Fruit fly (Drosophila melanogaster) S2 (cell line): ENCODE data around the gene MED18.
A peak's percentile ranks its signal among the peaks of the same experiment; 100 is the strongest.

Experiments
- CG8478 ChIP-seq: fragments of >200 bp; optimal IDR thresholded peaks from 2 replicates; lab custom pipeline; 2018
- CTCF ChIP-seq, 2 experiments: fragments of >200 bp; optimal IDR thresholded peaks; 2 replicates each; lab custom pipeline; 2018

MED18 gene

DNA sequence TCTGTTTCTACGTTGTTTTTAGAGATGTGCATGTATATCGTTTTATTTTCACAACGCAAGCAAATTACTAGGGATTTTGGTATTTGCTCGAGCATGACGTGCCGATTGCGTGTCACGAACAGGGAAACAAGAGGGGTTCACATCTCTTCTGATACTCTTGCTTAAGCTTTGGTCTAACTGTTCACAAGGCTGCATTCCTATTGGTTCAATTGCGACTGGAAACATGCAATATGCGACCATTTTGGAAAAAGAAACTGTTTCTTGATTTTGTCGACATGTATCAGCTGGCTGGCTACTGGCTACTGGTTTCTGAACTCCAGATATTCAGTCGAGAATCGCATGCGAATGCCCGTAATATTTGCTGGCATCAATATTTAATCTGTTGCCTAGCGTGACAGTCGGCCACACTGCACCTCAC, 14.4 kb downstream of the MED18 start, which contains the start of gene Coa8:
Coa8 (plus strand) TSS at position 144 of the 418 bp plus-strand sequence.
- TF ChIP-seq CTCF (optimal IDR thresholded peaks at IDR 0.05; lab: Kevin White, UChicago) (no peak), CG8478 (lab: Kevin White, UChicago) (no peak)

DNA sequence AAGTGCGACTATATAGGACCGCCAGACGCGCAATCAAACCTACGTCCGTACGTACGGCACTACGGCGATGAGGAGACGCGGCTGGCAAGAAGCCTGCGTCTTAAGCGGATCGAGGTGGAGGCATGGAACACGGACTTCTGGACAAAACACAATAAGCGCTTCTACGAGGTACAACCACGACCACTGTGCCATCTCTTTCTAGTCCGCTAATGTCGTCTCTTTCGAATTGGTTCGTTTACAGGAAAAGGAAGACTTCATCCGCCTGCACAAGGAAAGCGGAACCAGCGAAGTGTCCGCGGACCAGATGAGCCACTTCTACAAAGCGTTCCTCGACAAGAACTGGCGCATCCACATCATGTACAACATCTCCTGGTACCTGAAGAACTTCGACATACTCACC, 15.1 kb downstream of the MED18 start:
- no peak for TF ChIP-seq CTCF (optimal IDR thresholded peaks at IDR 0.05; lab: Kevin White, UChicago)
- TF ChIP-seq CG8478 (lab: Kevin White, UChicago), result no peak

DNA sequence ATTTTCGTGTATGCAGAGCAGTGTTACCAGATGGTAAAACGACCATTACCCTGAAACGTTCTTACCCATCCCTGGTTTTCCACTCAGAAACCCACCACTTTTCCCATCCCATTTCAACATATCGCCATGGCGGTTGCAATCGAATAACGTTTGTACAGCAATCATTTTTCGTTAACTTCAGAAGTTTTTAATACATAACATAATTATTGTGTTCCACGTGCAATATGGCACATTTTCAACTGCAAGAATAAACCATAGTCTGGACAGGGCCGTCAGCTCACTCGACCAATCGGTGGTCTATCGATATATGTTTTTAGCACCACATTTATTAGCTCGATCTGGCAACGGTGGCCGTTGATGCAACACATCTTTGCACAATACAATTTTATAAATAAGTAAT, 24.2 kb downstream of the MED18 start, which contains the start of the genes trr and mRpL16:
trr (minus strand) TSS at position 25 of the 400 bp plus-strand sequence.
mRpL16 (plus strand) TSS at position 331 of the 400 bp plus-strand sequence.
- TF ChIP-seq CG8478 (lab: Kevin White, UChicago), result no peak
- peak in 1 of 2 experiments; percentile 33 for TF ChIP-seq CTCF (optimal IDR thresholded peaks at IDR 0.05; lab: Kevin White, UChicago)

DNA sequence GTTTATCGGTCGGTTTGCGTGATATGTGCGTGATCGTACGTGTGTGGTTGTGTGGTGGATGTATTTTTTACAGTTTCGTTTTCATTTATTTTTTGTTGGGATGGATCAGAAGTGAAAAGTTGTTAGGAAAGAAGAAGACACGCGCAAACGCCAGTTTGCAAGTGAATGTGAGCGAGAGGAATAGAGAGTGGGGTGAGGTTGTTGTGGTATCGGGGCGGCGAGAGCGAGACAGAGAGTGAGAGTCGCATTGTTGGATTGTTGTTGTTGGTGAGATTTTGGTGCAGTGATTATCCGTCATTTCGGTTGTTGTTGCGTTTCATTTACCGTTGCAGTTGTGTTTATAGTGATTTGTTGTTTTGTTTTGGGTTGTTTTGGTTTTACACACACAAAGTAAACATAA, 27.8 kb downstream of the MED18 start:
- TF ChIP-seq CG8478 (lab: Kevin White, UChicago), result no peak
- no peak for TF ChIP-seq CTCF (optimal IDR thresholded peaks at IDR 0.05; lab: Kevin White, UChicago)

DNA sequence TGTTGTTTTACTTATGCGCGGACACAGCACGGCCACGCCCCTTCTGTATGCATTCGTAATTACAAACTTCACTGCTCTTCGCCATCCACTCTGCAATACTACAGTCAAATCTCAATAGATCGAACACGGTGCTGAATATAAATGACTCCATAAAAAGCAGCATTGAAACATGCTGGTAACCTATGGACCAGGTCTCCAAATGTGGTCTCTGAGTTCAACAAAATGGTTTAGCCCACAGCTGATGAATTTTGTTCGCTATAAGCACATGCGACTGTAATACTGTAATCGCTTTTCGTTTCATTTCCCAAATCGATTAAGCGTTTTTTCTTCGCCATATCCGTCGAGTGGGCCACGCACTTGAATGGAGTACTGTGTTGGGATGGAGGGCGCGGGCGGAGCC, 31.7 kb downstream of the MED18 start:
- TF ChIP-seq CTCF (optimal IDR thresholded peaks at IDR 0.05; lab: Kevin White, UChicago) (no peak), CG8478 (lab: Kevin White, UChicago) (no peak)

DNA sequence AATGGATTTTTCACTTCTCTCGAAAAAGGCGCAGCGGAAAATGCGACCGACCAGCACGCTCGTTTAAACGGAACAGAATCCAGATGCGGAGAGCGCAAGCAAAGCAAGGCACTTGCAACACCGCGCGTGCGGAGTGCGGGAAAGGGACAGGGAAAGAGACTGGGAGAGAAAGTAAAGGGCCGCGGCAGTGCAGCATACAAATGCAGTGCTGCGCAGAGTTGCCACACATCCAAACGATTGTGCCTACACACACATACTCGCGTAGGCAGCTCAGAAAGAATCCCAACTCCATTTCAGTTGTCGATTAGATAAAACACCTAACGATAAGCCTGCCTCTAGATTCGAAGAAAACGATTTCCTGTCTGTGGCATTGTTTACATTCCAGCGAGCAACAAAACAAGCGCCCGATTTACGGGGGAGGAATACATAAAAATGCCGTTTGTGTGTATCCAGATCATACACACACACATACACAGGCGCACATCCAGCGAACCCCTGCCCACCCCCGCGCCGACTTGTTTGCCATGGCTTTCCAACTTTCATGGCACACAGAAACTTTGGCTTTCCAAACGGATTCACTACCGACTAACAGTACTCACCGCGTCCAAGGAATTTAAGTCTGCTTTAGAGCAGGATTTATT, 33.9 kb downstream of the MED18 start:
- TF ChIP-seq CTCF (optimal IDR thresholded peaks at IDR 0.05; lab: Kevin White, UChicago), result no peak
- no peak for TF ChIP-seq CG8478 (lab: Kevin White, UChicago)

DNA sequence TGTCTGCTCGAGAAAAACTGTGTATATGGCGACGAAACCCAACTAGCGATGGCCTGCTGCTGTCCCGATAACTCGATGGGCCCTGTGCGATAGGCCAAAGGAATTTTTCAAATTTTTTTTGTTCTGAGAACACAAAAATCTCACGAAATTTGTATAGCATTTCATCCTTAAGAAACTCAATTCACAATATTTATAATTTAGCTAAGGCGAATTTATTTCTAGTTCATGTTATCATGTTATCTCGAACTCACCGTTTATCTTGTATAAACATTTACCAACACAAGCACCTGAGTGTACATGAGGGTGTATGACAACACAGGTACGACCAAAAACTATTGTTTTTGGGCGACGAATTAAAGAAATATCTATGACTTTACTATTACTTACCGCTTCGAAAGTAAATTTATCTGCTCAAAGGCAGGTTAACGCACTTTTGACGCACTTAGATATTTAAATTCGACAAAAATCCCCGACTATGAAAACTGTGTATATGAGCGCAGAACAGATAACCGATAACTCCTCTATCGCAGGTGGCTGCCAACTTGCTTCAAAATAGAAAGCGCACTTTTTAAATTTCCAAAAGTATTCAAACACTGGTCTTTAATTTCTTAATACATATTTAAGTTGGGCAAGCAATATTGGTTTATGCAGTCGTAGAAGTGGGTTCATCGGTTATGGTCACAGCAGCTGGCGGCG, 34.6 kb downstream of the MED18 start, which contains the start of gene arm:
arm (minus strand) TSS at position 524 of the 696 bp plus-strand sequence.
- TF ChIP-seq CG8478 (lab: Kevin White, UChicago) (no peak), CTCF (optimal IDR thresholded peaks at IDR 0.05; lab: Kevin White, UChicago) (no peak)

DNA sequence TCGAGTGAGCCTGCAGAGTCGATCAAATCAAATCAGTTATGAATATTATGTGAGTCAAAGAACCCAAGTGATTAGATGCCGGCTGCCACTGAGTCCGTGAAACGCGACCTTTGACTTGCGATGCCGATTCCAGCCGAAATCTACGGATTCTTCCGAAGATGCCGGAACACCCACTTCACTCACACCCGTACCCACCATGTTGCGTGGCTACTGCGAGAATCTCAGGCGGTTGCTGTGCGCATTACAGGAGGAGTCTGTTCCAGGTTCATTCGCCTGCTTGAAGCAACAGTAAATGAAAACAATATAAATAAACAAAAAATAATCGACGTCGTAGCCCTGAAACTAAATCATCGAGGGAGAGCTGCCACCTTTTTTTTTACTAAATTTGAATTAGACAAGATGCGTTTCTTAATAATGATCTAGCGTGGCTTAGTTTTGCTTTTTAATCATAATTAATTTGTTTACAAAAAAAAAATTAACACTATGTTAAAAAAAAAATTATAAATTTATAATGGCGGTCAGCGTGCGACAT, 36.0 kb downstream of the MED18 start, which contains the start of gene Ldaf1:
Ldaf1 (minus strand) TSS at position 307 of the 532 bp plus-strand sequence.
- TF ChIP-seq CTCF (optimal IDR thresholded peaks at IDR 0.05; lab: Kevin White, UChicago) (no peak), CG8478 (lab: Kevin White, UChicago) (no peak)

DNA sequence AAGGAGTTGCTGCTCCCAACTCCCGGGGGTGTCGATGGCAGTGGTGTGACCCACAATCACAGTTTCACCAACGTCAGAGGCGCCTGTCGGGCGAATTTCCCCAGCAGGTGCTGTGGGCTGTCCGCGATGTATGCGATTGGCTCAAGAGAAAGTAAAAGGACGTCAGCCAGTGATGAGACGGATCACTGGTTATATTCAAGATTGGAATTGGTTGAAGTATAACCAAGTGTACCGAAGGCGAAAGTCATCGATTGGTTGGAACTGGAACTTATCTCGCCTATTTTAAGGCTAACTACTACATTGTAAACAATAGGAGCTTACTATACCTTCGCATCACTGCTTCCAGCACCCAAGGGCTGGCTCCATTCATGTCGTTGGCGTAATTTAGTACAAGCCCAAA, 37.4 kb downstream of the MED18 start, which contains the start of gene CG32801:
CG32801 (minus strand) TSS at position 101 of the 400 bp plus-strand sequence.
- TF ChIP-seq CTCF (optimal IDR thresholded peaks at IDR 0.05; lab: Kevin White, UChicago) (no peak), CG8478 (lab: Kevin White, UChicago) (no peak)

DNA sequence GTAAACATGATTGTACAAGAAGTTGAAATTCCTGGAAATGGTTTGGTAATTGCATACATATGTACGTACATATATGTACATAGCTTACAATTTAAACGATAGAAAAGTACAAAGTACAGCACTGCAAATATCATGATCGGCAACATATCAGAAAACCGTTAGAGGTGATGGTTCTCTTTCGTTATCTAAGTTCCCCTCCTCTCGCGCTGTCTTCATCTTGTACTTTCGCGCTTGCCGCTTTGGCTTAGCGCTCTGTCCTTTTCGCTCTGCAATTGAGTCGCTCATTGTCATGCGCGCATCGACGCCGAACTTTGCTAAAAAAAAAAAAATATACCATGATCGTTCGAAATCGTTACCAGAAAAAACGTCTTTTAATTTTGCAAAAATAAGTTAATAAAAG, 38.3 kb downstream of the MED18 start:
- no peak for TF ChIP-seq CTCF (optimal IDR thresholded peaks at IDR 0.05; lab: Kevin White, UChicago)
- no peak for TF ChIP-seq CG8478 (lab: Kevin White, UChicago)

DNA sequence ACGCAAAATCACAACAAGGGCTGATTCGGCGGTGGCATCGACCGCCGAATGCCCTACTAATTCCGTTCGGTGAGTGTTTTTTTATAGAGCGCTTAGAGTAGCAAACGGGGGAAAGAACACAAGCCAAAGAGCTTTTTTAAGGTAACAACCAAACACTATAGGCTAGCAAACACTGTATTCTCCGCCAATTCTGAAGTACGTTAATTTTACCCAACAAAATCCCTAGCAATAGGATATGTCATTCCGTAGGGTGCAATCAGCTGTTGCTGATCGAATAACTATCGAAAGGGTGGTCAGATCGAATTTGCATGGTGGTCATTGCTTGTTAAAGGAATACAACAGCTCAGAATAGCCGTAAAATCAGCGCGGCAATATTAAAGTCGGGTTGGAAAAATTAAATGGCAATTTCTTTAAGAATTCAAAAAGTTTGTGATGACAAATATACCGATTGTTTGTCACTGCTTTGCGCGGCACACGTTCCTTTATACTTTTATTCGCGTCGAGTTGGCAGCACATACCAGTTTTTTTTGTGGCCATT, 42.1 kb downstream of the MED18 start, which contains the start of gene mip130:
mip130 (plus strand) TSS at position 513 of the 538 bp plus-strand sequence.
- TF ChIP-seq CTCF (optimal IDR thresholded peaks at IDR 0.05; lab: Kevin White, UChicago), result no peak
- TF ChIP-seq CG8478 (lab: Kevin White, UChicago), result no peak

DNA sequence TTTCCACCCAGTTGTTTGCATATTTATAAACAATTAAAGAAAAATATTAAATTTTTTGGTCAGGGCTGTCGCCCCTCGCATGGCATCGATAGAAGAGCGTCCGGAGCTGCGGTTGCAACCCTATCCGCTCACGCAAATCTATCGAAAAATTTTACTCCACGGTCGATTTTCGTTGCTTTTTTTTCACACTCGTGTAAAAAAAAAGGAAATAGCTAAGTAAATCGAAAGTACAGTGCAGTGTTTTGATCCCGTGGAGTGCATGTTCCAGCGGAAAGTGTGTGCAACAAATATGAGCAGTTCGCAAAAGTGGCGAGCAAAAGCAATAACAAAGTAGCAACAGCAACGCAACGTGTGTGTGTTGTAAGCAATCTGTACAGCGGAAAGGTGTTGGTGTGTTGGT, 43.0 kb downstream of the MED18 start, which contains the start of the genes Edem1 and Rbcn-3B:
Edem1 (minus strand) TSS at position 71 of the 400 bp plus-strand sequence.
Rbcn-3B (plus strand) TSS at position 164 of the 400 bp plus-strand sequence.
- TF ChIP-seq CG8478 (lab: Kevin White, UChicago) (no peak), CTCF (optimal IDR thresholded peaks at IDR 0.05; lab: Kevin White, UChicago) (no peak)

DNA sequence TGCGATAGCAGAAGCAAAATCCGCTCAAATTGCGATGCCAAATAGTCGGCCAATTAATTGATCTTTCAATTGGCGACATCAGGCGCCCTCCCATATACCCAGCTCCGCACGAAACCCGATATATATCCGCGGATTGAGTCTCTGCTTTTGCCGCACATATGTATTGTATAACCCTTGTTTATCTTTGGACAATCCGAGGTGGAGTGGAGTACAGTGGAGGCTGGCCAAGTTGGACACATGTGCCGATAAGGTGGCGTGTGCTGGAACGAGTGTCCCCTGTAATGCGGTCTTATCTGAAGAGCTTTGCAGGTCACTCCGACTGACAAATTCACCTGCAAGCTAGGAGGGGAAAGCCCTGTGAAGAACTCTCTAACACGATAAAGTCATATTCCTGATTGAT, 43.8 kb downstream of the MED18 start:
- TF ChIP-seq CTCF (optimal IDR thresholded peaks at IDR 0.05; lab: Kevin White, UChicago) (no peak), CG8478 (lab: Kevin White, UChicago) (no peak)
